Worm (Caenorhabditis elegans): ENCODE results near the gene fbxa-63.

The fbxa-63 gene

ce11 chrIII:1225116-1225515, 18.2 kb upstream of the fbxa-63 start:
- TF ChIP-seq die-1 (tag; optimal IDR thresholded peaks at IDR 0.05) (no peak), zfh-2 (GFP tag; conservative IDR thresholded peaks at IDR 0.05) (peak; percentile 66), xnd-1 (tag; optimal IDR thresholded peaks at IDR 0.05) (no peak), hmg-1.2 (GFP tag; IDR thresholded peaks at IDR 0.05) (peak; percentile 76), snpc-3.4 (tag; optimal IDR thresholded peaks at IDR 0.05) (no peak), F23B12.7 (tag; optimal IDR thresholded peaks at IDR 0.05; ENCODE audit: insufficient read depth) (no peak), K12H6.12 (tag; optimal IDR thresholded peaks at IDR 0.05) (no peak)

ce11 chrIII:1225595-1225994, 17.7 kb upstream of the fbxa-63 start:
- TF ChIP-seq unc-130 (GFP tag; optimal IDR thresholded peaks at IDR 0.05) (no peak), bed-2 (GFP tag; IDR thresholded peaks at IDR 0.05) (no peak), F52B5.7 (tag; optimal IDR thresholded peaks at IDR 0.05) (no peak), akir-1 (GFP tag; optimal IDR thresholded peaks at IDR 0.05) (no peak), F22D6.2 (tag; optimal IDR thresholded peaks at IDR 0.05) (no peak), K12H6.12 (tag; optimal IDR thresholded peaks at IDR 0.05) (no peak), atf-7 (tag; optimal IDR thresholded peaks at IDR 0.05) (no peak)

- no peak for TF ChIP-seq unc-62 (GFP tag; optimal IDR thresholded peaks at IDR 0.05)
- TF ChIP-seq nhr-80 (tag; optimal IDR thresholded peaks at IDR 0.05) = peak; percentile 62
- TF ChIP-seq him-1 (tag; optimal IDR thresholded peaks at IDR 0.05) = no peak
- no peak for TF ChIP-seq F55B11.4 (tag; optimal IDR thresholded peaks at IDR 0.05; ENCODE audit: borderline replicate concordance, insufficient read depth)
- TF ChIP-seq hmg-1.2 (GFP tag; IDR thresholded peaks at IDR 0.05) = peak; percentile 56; the same call in 1 of the 2 replicates
- TF ChIP-seq F57C9.4 (tag; optimal IDR thresholded peaks at IDR 0.05) = no peak
Observed at ce11 chrIII:1226256-1226655, 17.1 kb upstream of the fbxa-63 start.

ce11 chrIII:1228593-1228992, 14.7 kb upstream of the fbxa-63 start:
- no peak for TF ChIP-seq nhr-80 (tag; optimal IDR thresholded peaks at IDR 0.05)

- peak; percentile 63 for TF ChIP-seq zfh-2 (GFP tag; conservative IDR thresholded peaks at IDR 0.05)
- TF ChIP-seq ccch-3 (GFP tag; optimal IDR thresholded peaks at IDR 0.05) = no peak
- TF ChIP-seq hmg-1.2 (GFP tag; IDR thresholded peaks at IDR 0.05) = peak; percentile 79
Observed at ce11 chrIII:1229510-1229909, 13.8 kb upstream of the fbxa-63 start.

ce11 chrIII:1230174-1230573, 13.1 kb upstream of the fbxa-63 start, which contains the start of gene pes-4:
pes-4 (minus strand) TSS chrIII:1230274.
- peak; percentile 46; the same call in 1 of the 2 replicates for TF ChIP-seq hmg-1.2 (GFP tag; IDR thresholded peaks at IDR 0.05)
- TF ChIP-seq ztf-3 (GFP tag; optimal IDR thresholded peaks at IDR 0.05) = no peak
- no peak for TF ChIP-seq cebp-1 (GFP tag; IDR thresholded peaks at IDR 0.05)
- TF ChIP-seq cebp-1 (tag; optimal IDR thresholded peaks at IDR 0.05) = no peak

ce11 chrIII:1230672-1231071, 12.6 kb upstream of the fbxa-63 start:
- TF ChIP-seq B0261.1 (tag; optimal IDR thresholded peaks at IDR 0.05) (peak; percentile 65), rpc-1 (optimal IDR thresholded peaks at IDR 0.05) (peak; percentile 13), rpc-1 (tag; optimal IDR thresholded peaks at IDR 0.05) (peak; percentile 60), F37B4.10 (GFP tag; IDR thresholded peaks at IDR 0.05) (no peak), repo-1 (tag; optimal IDR thresholded peaks at IDR 0.05) (no peak), F57C9.4 (tag; optimal IDR thresholded peaks at IDR 0.05) (no peak), tbp1 (GFP tag; optimal IDR thresholded peaks at IDR 0.05) (peak; percentile 82)

All from whole organism, young adult.